Fruit fly (Drosophila melanogaster) whole organism, pupa: ENCODE data around the gene CG43093.

ENCODE experiments used
- CG10348 ChIP-seq: fragments of 200-800 bp; sonication (Bioruptor generic); IDR thresholded peaks from 2 replicates; pipeline ENCODE4 v1.3.6; 2022; ENCODE audit warnings: missing biosample characterization, missing genetic modification characterization
- CG12605 ChIP-seq: fragments of 200-800 bp; sonication (Bioruptor generic); IDR thresholded peaks from 2 replicates; pipeline ENCODE4 v1.3.6; 2022; ENCODE audit warnings: missing biosample characterization, missing genetic modification characterization
- CG13204 ChIP-seq: fragments of 200-800 bp; sonication (Bioruptor generic); optimal IDR thresholded peaks from 2 replicates; lab custom pipeline; 2018; ENCODE audit warnings: missing biosample characterization, mild to moderate bottlenecking, missing genetic modification characterization, moderate library complexity
- CG14655 ChIP-seq: fragments of 200-800 bp; sonication (Bioruptor generic); optimal IDR thresholded peaks from 3 replicates; lab custom pipeline; 2017; ENCODE audit warnings: mild to moderate bottlenecking, missing biosample characterization, missing genetic modification reagents, missing genetic modification characterization
- CG15710 ChIP-seq: fragments of 200-800 bp; sonication (Bioruptor generic); optimal IDR thresholded peaks from 2 replicates; lab custom pipeline; 2018; ENCODE audit warnings: missing biosample characterization, mild to moderate bottlenecking, missing genetic modification characterization, moderate library complexity
- CG32121 ChIP-seq: fragments of 200-800 bp; sonication (Bioruptor generic); IDR thresholded peaks from 2 replicates; pipeline ENCODE4 v1.3.6; 2022; ENCODE audit warnings: missing biosample characterization, missing genetic modification characterization
- CG34367 ChIP-seq: fragments of 200-800 bp; sonication (Bioruptor generic); optimal IDR thresholded peaks from 2 replicates; lab custom pipeline; 2018; ENCODE audit warnings: missing biosample characterization, mild to moderate bottlenecking, missing genetic modification characterization
- CG4496 ChIP-seq: fragments of 200-800 bp; sonication (Bioruptor generic); IDR thresholded peaks from 3 replicates; pipeline ENCODE4 v1.3.6; 2022; ENCODE audit warnings: missing biosample characterization, missing genetic modification characterization
- CG9948 ChIP-seq: fragments of 200-800 bp; sonication (Bioruptor generic); optimal IDR thresholded peaks from 2 replicates; lab custom pipeline; 2018; ENCODE audit warnings: missing biosample characterization, mild to moderate bottlenecking, missing genetic modification characterization, moderate library complexity
- EcR ChIP-seq: fragments of 200-800 bp; sonication (Bioruptor generic); optimal IDR thresholded peaks from 3 replicates; lab custom pipeline; 2019; ENCODE audit warnings: missing biosample characterization, missing genetic modification characterization, mild to moderate bottlenecking, moderate library complexity, missing genetic modification reagents
- Pif1A ChIP-seq: fragments of 200-800 bp; sonication (Bioruptor generic); optimal IDR thresholded peaks from 3 replicates; lab custom pipeline; 2016; ENCODE audit warnings: missing biosample characterization, missing genetic modification characterization
- fd96Ca ChIP-seq: fragments of 200-800 bp; sonication (Bioruptor generic); IDR thresholded peaks from 3 replicates; pipeline ENCODE4 v1.3.6; 2022; ENCODE audit warnings: missing biosample characterization, missing genetic modification characterization

DNA sequence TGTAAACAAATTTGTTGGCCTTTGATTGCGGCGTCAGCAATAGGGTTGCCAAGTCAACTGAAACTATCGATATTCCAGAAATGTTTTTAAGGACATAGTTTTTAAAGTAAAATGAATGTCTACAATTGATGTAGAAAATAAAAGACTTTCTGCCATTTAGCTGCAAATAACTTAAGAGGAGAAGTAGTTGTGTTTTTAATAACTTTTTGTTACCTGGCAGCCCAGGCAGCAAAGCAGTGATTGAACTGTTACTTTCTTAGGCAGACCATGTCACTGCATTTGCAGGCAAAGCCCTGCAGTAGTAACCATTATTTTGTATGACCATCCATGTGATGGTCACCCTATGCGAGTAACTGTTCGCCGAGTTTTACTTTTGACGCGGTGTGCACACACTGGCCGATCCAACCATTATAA, 19.6 kb downstream of the CG43093 start, which contains the start of the genes rumi, CG7029 and Usp12-46:
- peak; percentile 57 for TF ChIP-seq CG9948 (tag; lab: Kevin White, UChicago)
- TF ChIP-seq EcR (GFP tag; lab: Kevin White, UChicago) = no peak
- TF ChIP-seq CG14655 (GFP tag; lab: Kevin White, UChicago) = no peak
- TF ChIP-seq CG13204 (GFP tag; lab: Kevin White, UChicago) = no peak
- peak; percentile 73 for TF ChIP-seq CG34367
- no peak for TF ChIP-seq Pif1A (GFP tag; lab: Kevin White, UChicago)
- TF ChIP-seq CG12605 (GFP tag; lab: Robert Waterston, UW) = peak; percentile 56
- peak; percentile 89 for TF ChIP-seq CG4496 (GFP tag; lab: Robert Waterston, UW)
- TF ChIP-seq CG10348 (GFP tag; lab: Robert Waterston, UW) = 0 out of 2 replicates have a peak, but pooled peaks have one; percentile 17
- peak; percentile 73; the same call in 1 of the 2 replicates for TF ChIP-seq CG32121 (GFP tag; lab: Robert Waterston, UW)
- TF ChIP-seq CG15710 (tag; lab: Kevin White, UChicago) = peak; percentile 79
- TF ChIP-seq fd96Ca = peak; percentile 78
